Worm (Caenorhabditis elegans): ENCODE results near the gene C54D10.10.

Gene C54D10.10

DNA sequence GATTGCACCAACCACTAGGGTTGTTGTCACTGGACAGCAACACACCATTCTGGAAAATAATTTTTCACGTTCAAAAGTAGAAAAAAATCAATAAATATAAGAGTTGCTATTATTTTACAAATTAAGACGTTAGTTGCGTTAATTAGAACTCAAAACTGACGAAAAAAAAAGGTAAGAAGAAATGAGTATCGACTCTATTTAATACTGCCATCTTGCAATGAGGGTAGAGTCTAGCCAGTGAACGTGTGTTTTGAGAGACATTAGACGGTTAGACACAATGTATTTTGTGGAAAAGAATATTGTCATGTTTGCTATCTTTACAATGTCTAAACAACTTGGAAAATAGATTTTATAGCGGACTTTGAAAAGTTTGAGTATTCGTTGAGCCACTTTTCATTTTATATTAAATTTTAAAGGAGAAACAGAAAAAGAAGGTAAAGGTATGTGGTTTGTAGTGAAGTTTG, 36.1 kb downstream of the C54D10.10 start, which contains the start of gene cdr-6:
TSS of gene cdr-6 (minus strand) at position 51 of the 464 bp plus-strand sequence.
- no peak for TF ChIP-seq unc-62 (GFP tag; optimal IDR thresholded peaks at IDR 0.05)

DNA sequence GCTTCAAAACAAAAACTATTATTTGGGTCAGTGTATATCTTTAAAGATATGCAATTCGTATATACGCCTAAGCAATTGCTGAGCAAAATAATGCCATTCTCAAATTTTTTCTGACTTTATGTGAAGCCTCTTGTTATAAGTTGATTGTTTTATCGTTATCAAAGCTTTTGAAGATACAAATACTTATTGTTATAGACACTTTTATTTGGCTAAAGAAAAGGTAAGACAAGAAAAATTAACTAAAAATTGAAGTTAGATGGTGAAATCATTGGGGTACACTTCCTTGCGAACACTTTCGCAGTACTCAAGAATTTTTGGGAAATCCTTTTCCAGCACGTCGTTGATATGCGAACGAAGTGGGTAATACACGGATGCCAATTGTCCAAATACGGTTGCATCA, 37.5 kb downstream of the C54D10.10 start:
- TF ChIP-seq unc-62 (GFP tag; optimal IDR thresholded peaks at IDR 0.05): no peak

DNA sequence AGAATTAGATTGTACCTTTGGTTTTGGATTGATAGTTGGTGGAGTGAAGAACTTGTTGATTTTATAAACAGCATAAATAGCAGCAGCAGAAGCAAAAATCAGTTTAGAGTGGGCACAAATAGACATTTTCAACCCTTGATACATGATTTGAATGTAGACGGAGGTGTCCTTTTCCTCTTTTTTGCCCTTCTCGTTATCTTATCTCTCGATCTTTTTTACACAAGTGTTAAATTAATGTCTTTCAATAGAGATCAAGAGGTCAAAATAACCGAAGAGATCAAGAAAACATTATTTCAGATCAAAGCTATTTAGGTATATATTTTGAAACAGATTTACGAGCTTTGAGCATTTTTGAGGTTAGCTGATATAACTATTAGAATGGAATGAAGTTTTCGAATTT, 37.9 kb downstream of the C54D10.10 start, which contains the start of gene cdr-7:
TSS of gene cdr-7 (minus strand) at position 205 of the 400 bp plus-strand sequence.
- no peak for TF ChIP-seq unc-62 (GFP tag; optimal IDR thresholded peaks at IDR 0.05)

DNA sequence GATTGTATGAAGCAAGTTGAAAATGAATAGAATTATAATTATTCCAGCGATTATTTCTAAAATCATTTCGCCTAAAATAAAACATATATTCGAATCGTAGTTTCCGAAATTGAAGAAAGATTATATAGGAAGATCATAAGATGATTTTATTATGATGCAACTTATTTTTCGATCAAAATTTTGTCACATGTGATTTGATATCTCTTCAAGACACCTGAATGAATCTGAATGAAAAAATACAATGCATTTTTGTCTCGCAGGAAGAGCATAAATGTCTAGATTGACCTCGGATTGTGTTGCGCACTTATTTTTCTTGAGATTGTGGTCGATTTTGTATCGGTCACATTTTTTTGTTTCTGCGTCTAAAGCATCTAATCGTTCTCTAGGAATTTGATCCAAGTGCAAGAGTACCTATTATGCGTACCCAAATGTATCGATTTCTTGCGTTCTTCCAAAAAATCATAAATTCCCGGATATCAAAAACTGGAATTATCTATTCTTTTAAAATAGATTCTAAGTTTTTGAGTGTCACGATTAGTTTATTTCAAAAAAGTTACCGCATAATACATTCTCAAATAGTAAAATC, 39.3 kb downstream of the C54D10.10 start, which contains the start of gene hrg-2:
TSS of gene hrg-2 (minus strand) at position 98 of the 586 bp plus-strand sequence.
- TF ChIP-seq unc-62 (GFP tag; optimal IDR thresholded peaks at IDR 0.05): no peak

DNA sequence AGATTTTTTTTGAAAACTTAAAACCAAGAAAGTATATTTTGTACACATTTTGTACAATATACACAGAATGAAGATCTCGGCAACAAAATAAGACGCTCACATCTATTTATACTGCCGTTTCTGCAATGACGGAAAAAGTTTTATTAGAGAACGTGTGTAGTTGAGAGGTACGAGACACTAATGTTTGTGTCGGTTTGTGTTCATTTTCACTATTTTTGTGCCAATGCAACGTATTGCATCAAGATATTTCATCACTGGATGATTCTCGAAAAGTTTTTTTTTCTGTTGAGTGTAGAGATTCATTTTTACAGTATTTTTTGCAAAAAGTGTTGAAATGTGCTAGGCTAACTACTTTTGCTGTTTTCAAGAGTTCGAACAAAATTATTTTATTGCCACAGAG, 40.8 kb downstream of the C54D10.10 start:
- TF ChIP-seq unc-62 (GFP tag; optimal IDR thresholded peaks at IDR 0.05): no peak

DNA sequence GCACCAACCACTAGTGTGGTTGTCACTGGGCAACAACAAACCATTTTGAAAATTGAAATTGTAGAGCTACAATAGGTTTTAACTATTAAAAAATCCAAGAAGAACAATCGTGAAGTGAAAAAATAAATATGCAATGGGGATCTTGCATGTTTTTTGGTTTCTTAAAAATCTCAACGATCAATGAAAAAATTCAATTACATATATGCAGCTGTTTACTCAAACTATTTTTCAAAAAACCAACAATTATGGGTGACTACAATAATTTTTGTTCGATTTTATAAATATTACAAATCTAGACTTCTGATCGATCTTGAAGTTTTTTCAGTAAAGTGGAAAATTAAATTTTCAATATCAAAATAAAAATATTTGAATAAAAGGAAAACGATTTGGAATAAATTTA, 41.3 kb downstream of the C54D10.10 start, which contains the start of gene cdr-4:
TSS of gene cdr-4 (minus strand) at position 101 of the 400 bp plus-strand sequence.
- no peak for TF ChIP-seq unc-62 (GFP tag; optimal IDR thresholded peaks at IDR 0.05)

DNA sequence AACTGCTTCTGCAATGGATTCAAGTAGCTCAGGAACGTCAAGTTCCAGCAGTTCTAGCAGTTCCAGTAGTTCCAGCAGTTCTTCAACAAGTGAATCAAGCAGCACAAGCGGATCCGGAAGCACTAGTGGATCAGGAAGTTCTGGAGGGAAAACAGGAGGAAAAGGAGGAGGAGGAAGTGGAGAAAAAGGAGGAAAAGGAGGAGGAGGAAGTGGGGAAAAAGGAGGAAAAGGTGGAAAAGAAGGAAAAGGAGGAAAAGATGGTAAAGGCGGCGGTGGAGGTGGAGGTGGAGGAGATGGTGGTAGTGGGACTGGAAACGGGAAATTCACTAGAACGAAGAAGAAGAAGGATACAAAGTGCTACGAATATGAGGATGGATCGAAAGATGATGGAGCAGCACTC, 43.3 kb downstream of the C54D10.10 start:
- no peak for TF ChIP-seq unc-62 (GFP tag; optimal IDR thresholded peaks at IDR 0.05)

DNA sequence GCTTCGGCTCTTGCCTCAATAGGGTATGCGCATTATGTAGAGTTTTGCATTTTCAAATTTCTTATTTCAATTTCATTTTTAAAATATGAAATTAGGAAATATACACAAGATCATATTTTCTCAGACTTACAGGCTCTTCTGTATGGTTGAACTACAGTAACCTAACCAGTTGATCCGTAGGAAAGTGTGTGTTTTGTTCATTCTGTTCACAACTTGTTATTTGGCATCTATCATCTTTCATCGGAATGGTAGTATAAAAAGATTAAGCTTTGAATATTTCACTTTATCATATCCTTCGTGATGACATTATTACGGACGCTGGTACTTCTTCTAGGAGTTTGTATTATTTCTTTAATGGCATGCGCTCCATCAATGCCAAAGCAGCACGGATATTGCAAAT, 43.9 kb downstream of the C54D10.10 start, which contains the start of gene K01D12.10:
TSS of gene K01D12.10 (plus strand) at position 301 of the 400 bp plus-strand sequence.
- TF ChIP-seq unc-62 (GFP tag; optimal IDR thresholded peaks at IDR 0.05): no peak

DNA sequence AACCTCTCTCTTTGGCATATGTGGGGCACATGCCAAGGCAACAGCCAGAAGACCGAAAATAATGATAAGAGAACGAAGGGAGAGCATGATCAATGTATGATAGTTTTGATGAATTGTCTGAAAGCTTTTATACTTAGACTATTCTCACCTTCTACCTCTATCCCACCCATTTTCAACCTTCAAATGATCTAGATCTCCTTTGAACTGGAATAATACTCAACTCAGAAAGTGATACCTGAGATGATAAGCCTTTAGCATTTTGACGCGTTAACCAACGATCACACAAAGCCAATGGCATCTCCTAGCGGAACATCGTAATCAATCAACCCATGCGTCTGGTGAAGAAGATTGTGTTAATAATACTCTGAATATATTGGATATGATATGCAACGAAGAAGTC, 45.3 kb downstream of the C54D10.10 start, which contains the start of gene K01D12.9:
TSS of gene K01D12.9 (minus strand) at position 101 of the 400 bp plus-strand sequence.
- no peak for TF ChIP-seq unc-62 (GFP tag; optimal IDR thresholded peaks at IDR 0.05)

DNA sequence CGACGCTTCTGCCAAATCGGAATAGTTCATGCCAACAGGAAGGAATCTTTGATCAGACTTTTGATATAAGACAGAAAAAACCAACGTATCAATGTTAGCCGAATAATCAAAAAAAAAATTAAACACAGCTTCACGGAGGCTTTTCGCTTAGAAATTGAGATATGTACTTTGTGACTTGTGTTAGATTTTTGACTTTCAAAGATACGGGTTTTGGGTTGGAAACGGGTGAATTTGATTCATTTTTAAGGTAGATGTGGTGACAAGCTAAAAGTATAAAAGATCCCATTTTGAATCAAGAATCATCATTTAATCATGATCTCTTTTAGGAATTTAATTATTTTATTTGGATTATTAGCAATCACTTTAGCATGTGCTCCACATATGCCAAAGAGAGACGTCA, 47.4 kb downstream of the C54D10.10 start, which contains the start of gene K01D12.8:
TSS of gene K01D12.8 (plus strand) at position 301 of the 400 bp plus-strand sequence.
- no peak for TF ChIP-seq unc-62 (GFP tag; optimal IDR thresholded peaks at IDR 0.05)

DNA sequence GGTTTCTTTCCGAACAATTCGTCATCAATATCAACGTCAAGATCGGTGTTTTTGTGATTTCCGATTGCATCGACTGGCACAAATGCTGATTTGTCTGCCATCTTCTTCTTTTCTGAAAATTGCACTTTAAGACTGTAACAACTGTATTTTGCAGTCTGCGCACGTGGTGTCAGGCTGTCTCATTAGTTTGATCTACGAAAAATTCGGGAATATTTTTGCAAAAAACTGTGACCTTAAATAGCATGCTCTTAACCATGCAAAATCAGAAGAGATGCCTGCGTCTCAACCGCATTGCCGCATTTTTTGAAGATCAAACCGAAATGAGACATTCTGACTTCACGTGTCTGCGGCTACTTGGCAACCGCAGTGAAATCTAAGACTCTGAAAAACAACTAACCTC, 48.4 kb downstream of the C54D10.10 start, which contains the start of gene K01D12.7:
TSS of gene K01D12.7 (minus strand) at position 101 of the 400 bp plus-strand sequence.
- TF ChIP-seq unc-62 (GFP tag; optimal IDR thresholded peaks at IDR 0.05): no peak

DNA sequence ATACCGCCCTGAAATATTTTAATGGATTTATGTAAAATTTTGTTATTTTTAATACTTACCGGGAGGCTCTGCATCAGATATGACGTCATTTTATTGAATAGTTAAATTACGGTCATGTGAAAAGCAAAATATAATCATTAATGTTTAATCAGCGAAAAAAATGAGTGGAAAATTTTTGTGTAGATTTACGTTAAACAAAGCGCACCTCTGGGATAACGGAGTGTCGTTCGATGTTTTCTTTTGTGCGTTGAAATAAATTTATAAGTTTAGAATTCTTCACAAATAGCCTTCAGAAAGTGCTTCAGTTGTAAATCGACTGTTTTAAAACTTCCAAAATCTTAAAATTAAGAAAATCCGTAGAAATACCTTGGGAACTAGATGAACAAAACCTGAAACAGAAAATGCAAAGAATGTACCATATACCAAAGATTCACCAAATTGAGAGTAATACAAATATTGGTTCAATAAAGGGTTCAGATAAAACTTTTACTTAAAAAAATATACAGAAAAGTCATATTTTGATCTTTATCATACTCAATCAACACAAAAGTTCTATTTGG, 49.0 kb downstream of the C54D10.10 start, which contains the start of the genes K01D12.20 and miga-1:
TSS of gene K01D12.20 (minus strand) at position 138 of the 560 bp plus-strand sequence.
TSS of gene miga-1 (minus strand) at position 183 of the 560 bp plus-strand sequence.
- no peak for TF ChIP-seq unc-62 (GFP tag; optimal IDR thresholded peaks at IDR 0.05)
